Worm (Caenorhabditis elegans) whole organism, dauer: Measurements from ENCODE around the gene pha-4.

ENCODE experiments used
- unc-62 ChIP-seq: sonication (generic microtip); optimal IDR thresholded peaks from 2 replicates; lab custom pipeline; 2017; ENCODE audit warnings: missing biosample characterization, missing genetic modification reagents, missing genetic modification characterization

Gene pha-4

DNA sequence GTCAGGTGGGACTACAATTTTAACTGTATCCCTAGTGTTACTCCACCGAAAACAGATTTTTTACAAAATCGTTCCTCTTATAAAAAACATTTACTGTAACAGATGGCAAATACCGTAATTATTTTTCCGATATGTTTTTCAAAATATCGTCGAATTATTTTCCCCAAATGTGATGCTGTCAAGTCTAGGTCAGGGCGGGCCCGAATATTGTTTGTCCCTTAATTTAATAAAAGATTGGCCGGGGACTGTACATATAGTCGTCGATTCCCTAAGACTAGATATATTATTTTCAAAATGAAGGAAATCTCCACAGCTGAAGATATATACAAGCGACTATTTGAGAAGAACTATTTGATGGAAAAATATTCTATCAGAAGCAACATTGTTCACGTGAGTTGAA is 45.1 kb downstream of the pha-4 start, which contains the start of gene sdf-9:
TSS of gene sdf-9 (plus strand) at position 301 of the 400 bp plus-strand sequence.
- no peak for TF ChIP-seq unc-62 (GFP tag; lab: Kevin White, UChicago)

DNA sequence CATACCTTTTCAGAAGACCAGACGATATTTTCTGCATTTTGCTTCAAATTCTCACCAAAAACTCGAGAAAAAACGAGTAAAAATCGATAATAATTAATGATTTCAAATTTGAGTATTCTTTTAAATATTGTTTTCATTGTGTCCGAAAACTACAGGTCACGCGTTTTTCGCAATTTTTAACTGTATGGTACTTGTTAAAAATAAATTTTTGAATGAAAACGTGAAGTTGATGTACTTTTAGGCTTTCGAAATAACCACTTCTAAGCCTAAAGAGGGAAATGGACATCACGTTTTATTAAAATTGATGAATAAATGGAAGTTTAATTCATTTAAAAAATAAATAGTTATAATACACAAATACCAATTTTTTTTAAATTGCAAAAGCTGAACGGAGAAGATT is 50.1 kb downstream of the pha-4 start, which contains the start of gene Y44A6D.5:
TSS of gene Y44A6D.5 (minus strand) at position 101 of the 400 bp plus-strand sequence.
- no peak for TF ChIP-seq unc-62 (GFP tag; lab: Kevin White, UChicago)

ce11 chrV:20807038-20807437 is 54.2 kb downstream of the pha-4 start, which contains the start of gene Y44A6D.6:
Gene Y44A6D.6 (plus strand): TSS chrV:20807338.
- TF ChIP-seq unc-62 (GFP tag; lab: Kevin White, UChicago), result no peak
